Fruit fly (Drosophila melanogaster): ENCODE results near the gene trc.

trc gene

dm6 chr3L:19815472-19816150 lies 18.5 kb downstream of the trc start, which contains the start of gene cyc (continued):
- peak; percentile 62 for TF ChIP-seq CG9797 (GFP tag; optimal IDR thresholded peaks at IDR 0.05)
- TF ChIP-seq CG42726 (GFP tag; IDR thresholded peaks at IDR 0.05; ENCODE audit: partially characterized antibody): no peak
- no peak for TF ChIP-seq bcd (GFP tag; optimal IDR thresholded peaks at IDR 0.05)
- TF ChIP-seq Bteb2 (GFP tag; optimal IDR thresholded peaks at IDR 0.05): no peak
- TF ChIP-seq CG6254 (GFP tag; optimal IDR thresholded peaks at IDR 0.05): no peak
- no peak for TF ChIP-seq CG5245 (GFP tag; optimal IDR thresholded peaks at IDR 0.05)
- TF ChIP-seq CG15269 (tag; optimal IDR thresholded peaks at IDR 0.05): no peak
- no peak for TF ChIP-seq Bgb (GFP tag; IDR thresholded peaks at IDR 0.05; ENCODE audit: partially characterized antibody)
- no peak for TF ChIP-seq CG9437 (GFP tag; optimal IDR thresholded peaks at IDR 0.05)
- TF ChIP-seq bab2 (GFP tag; optimal IDR thresholded peaks at IDR 0.05): no peak
- TF ChIP-seq Neu2 (GFP tag; optimal IDR thresholded peaks at IDR 0.05; ENCODE audit: borderline replicate concordance): no peak
- no peak for TF ChIP-seq vvl (GFP tag; IDR thresholded peaks at IDR 0.05)
- TF ChIP-seq HLH54F (GFP tag; optimal IDR thresholded peaks at IDR 0.05): no peak
- peak; percentile 95 for TF ChIP-seq E2f2 (GFP tag; IDR thresholded peaks at IDR 0.05)
- no peak for TF ChIP-seq CG9817 (tag; optimal IDR thresholded peaks at IDR 0.05)
- no peak for TF ChIP-seq yki (optimal IDR thresholded peaks at IDR 0.05)
- TF ChIP-seq Dfd (GFP tag; optimal IDR thresholded peaks at IDR 0.05): no peak
- no peak for TF ChIP-seq nmo (GFP tag; optimal IDR thresholded peaks at IDR 0.05)
- no peak for TF ChIP-seq CG7987 (GFP tag; optimal IDR thresholded peaks at IDR 0.05)
- TF ChIP-seq dmrt99B (tag; optimal IDR thresholded peaks at IDR 0.05): no peak
- TF ChIP-seq ssp (GFP tag; IDR thresholded peaks at IDR 0.05): 0 out of 2 replicates have a peak, but pooled peaks have one; percentile 26
- TF ChIP-seq sug (tag; optimal IDR thresholded peaks at IDR 0.05): no peak
- TF ChIP-seq fru (optimal IDR thresholded peaks at IDR 0.05): no peak
- TF ChIP-seq ase (GFP tag; IDR thresholded peaks at IDR 0.05): no peak
- TF ChIP-seq CG3995 (GFP tag; optimal IDR thresholded peaks at IDR 0.05): no peak
- no peak for TF ChIP-seq CG2202 (tag; optimal IDR thresholded peaks at IDR 0.05)
- TF ChIP-seq tap (tag; optimal IDR thresholded peaks at IDR 0.05): no peak
- TF ChIP-seq Hmx (GFP tag; optimal IDR thresholded peaks at IDR 0.05): no peak
- TF ChIP-seq Hr51 (GFP tag; optimal IDR thresholded peaks at IDR 0.05): no peak
- no peak for TF ChIP-seq CG1792 (GFP tag; optimal IDR thresholded peaks at IDR 0.05)
- TF ChIP-seq C15 (GFP tag; IDR thresholded peaks at IDR 0.05): no peak
- no peak for TF ChIP-seq Scr (GFP tag; IDR thresholded peaks at IDR 0.05; ENCODE audit: partially characterized antibody)
- TF ChIP-seq CG8089 (GFP tag; optimal IDR thresholded peaks at IDR 0.05): no peak
- TF ChIP-seq dysf (GFP tag; IDR thresholded peaks at IDR 0.05): 0 out of 3 replicates have a peak, but pooled peaks have one; percentile 14
- no peak for TF ChIP-seq Bdp1 (GFP tag; optimal IDR thresholded peaks at IDR 0.05)
- no peak for TF ChIP-seq so (GFP tag; IDR thresholded peaks at IDR 0.05)
- no peak for TF ChIP-seq CG2120 (GFP tag; optimal IDR thresholded peaks at IDR 0.05)
- no peak for TF ChIP-seq Meics (GFP tag; optimal IDR thresholded peaks at IDR 0.05)
- no peak for TF ChIP-seq org-1 (GFP tag; optimal IDR thresholded peaks at IDR 0.05)
- no peak for TF ChIP-seq CG10147 (GFP tag; optimal IDR thresholded peaks at IDR 0.05)
- no peak for TF ChIP-seq CG18599 (GFP tag; optimal IDR thresholded peaks at IDR 0.05)
- 0 out of 3 replicates have a peak, but pooled peaks have one; percentile 11 for TF ChIP-seq zfh1 (GFP tag; IDR thresholded peaks at IDR 0.05)
- no peak for TF ChIP-seq CG13624 (GFP tag; optimal IDR thresholded peaks at IDR 0.05)
- no peak for TF ChIP-seq otp (GFP tag; IDR thresholded peaks at IDR 0.05)
- TF ChIP-seq pfk (GFP tag; optimal IDR thresholded peaks at IDR 0.05): no peak
- no peak for TF ChIP-seq seq (GFP tag; IDR thresholded peaks at IDR 0.05)
- TF ChIP-seq CG17612 (GFP tag; IDR thresholded peaks at IDR 0.05): no peak
- peak; percentile 29 for TF ChIP-seq Myb (GFP tag; optimal IDR thresholded peaks at IDR 0.05)
- no peak for TF ChIP-seq kay (GFP tag; optimal IDR thresholded peaks at IDR 0.05)
- TF ChIP-seq Lhr (GFP tag; optimal IDR thresholded peaks at IDR 0.05): no peak
- TF ChIP-seq Dp (GFP tag; optimal IDR thresholded peaks at IDR 0.05): peak; percentile 91
